Fruit fly (Drosophila melanogaster): ENCODE data around the gene Acp95EF.

Acp95EF gene

dm6 chr3R:24229870-24230422 is 1.2 kb downstream of the Acp95EF start, which contains the start of gene Spase22-23 (continued):
- TF ChIP-seq Myb (GFP tag; optimal IDR thresholded peaks at IDR 0.05), result peak; percentile 51
- TF ChIP-seq Bgb (GFP tag; IDR thresholded peaks at IDR 0.05; ENCODE audit: partially characterized antibody), result peak; percentile 94
- TF ChIP-seq Elba2 (GFP tag; optimal IDR thresholded peaks at IDR 0.05), result no peak
- TF ChIP-seq CG12744 (GFP tag; optimal IDR thresholded peaks at IDR 0.05), result no peak
- TF ChIP-seq CG15269 (tag; optimal IDR thresholded peaks at IDR 0.05), result no peak
- TF ChIP-seq CG15479 (GFP tag; optimal IDR thresholded peaks at IDR 0.05), result peak; percentile 4
- no peak for TF ChIP-seq CG7271 (tag; optimal IDR thresholded peaks at IDR 0.05)
- TF ChIP-seq MBD-R2 (GFP tag; IDR thresholded peaks at IDR 0.05), result peak; percentile 44
- no peak for TF ChIP-seq zfh2 (GFP tag; optimal IDR thresholded peaks at IDR 0.05)
- TF ChIP-seq zen (tag; optimal IDR thresholded peaks at IDR 0.05), result no peak
- TF ChIP-seq CG4707 (GFP tag; optimal IDR thresholded peaks at IDR 0.05), result no peak
- TF ChIP-seq PHDP (tag; optimal IDR thresholded peaks at IDR 0.05), result no peak
- no peak for TF ChIP-seq CG10431 (GFP tag; optimal IDR thresholded peaks at IDR 0.05)
- 0 out of 3 replicates have a peak, but pooled peaks have one; percentile 20 for TF ChIP-seq ci (GFP tag; IDR thresholded peaks at IDR 0.05)
- TF ChIP-seq sr (GFP tag; IDR thresholded peaks at IDR 0.05), result no peak
- TF ChIP-seq YL-1 (GFP tag; optimal IDR thresholded peaks at IDR 0.05), result no peak
- no peak for TF ChIP-seq CG2889 (GFP tag; IDR thresholded peaks at IDR 0.05)
- TF ChIP-seq CG3995 (GFP tag; optimal IDR thresholded peaks at IDR 0.05), result no peak
- no peak for TF ChIP-seq run (tag; optimal IDR thresholded peaks at IDR 0.05)
- no peak for TF ChIP-seq CG16779 (GFP tag; IDR thresholded peaks at IDR 0.05)
- TF ChIP-seq danr (GFP tag; IDR thresholded peaks at IDR 0.05), result no peak
- peak; percentile 20 for TF ChIP-seq pzg (GFP tag; optimal IDR thresholded peaks at IDR 0.05)
- TF ChIP-seq CG4820 (GFP tag; optimal IDR thresholded peaks at IDR 0.05), result no peak
- TF ChIP-seq seq (GFP tag; IDR thresholded peaks at IDR 0.05), result no peak
- no peak for TF ChIP-seq bigmax (GFP tag; optimal IDR thresholded peaks at IDR 0.05)
- TF ChIP-seq Ravus (GFP tag; IDR thresholded peaks at IDR 0.05), result no peak
- TF ChIP-seq CG17361 (GFP tag; IDR thresholded peaks at IDR 0.05), result no peak; the same call in 2 of the 3 replicates
- TF ChIP-seq Meics (GFP tag; optimal IDR thresholded peaks at IDR 0.05), result no peak
- no peak for TF ChIP-seq Bteb2 (GFP tag; optimal IDR thresholded peaks at IDR 0.05)
- no peak for TF ChIP-seq CG9797 (GFP tag; optimal IDR thresholded peaks at IDR 0.05)
- no peak for TF ChIP-seq fu2 (GFP tag; optimal IDR thresholded peaks at IDR 0.05)
- TF ChIP-seq twi (tag; optimal IDR thresholded peaks at IDR 0.05), result no peak
- TF ChIP-seq tna (GFP tag; IDR thresholded peaks at IDR 0.05; ENCODE audit: partially characterized antibody), result peak; percentile 87
- TF ChIP-seq Eip74EF (GFP tag; optimal IDR thresholded peaks at IDR 0.05), result no peak
- no peak for TF ChIP-seq Atf3 (GFP tag; optimal IDR thresholded peaks at IDR 0.05)
- peak; percentile 93 for TF ChIP-seq CG7963 (GFP tag; IDR thresholded peaks at IDR 0.05; ENCODE audit: partially characterized antibody)
- no peak for TF ChIP-seq fd96Cb (tag; optimal IDR thresholded peaks at IDR 0.05)
- no peak for TF ChIP-seq CG8290 (GFP tag; optimal IDR thresholded peaks at IDR 0.05)
- TF ChIP-seq CG8290 (tag; optimal IDR thresholded peaks at IDR 0.05), result peak in 1 of 2 experiments; percentile 54
- no peak for TF ChIP-seq bcd (GFP tag; optimal IDR thresholded peaks at IDR 0.05)
- no peak for TF ChIP-seq CG7786 (GFP tag; optimal IDR thresholded peaks at IDR 0.05)
- TF ChIP-seq CG15073 (GFP tag; optimal IDR thresholded peaks at IDR 0.05), result peak; percentile 10
- TF ChIP-seq CG11398 (GFP tag; optimal IDR thresholded peaks at IDR 0.05), result no peak
- no peak for TF ChIP-seq fd64A (GFP tag; optimal IDR thresholded peaks at IDR 0.05)
- TF ChIP-seq CG4730 (GFP tag; IDR thresholded peaks at IDR 0.05), result no peak
- no peak for TF ChIP-seq crc (GFP tag; optimal IDR thresholded peaks at IDR 0.05)
- no peak for TF ChIP-seq GATAe (GFP tag; conservative IDR thresholded peaks at IDR 0.05)
- TF ChIP-seq CG18764 (GFP tag; optimal IDR thresholded peaks at IDR 0.05), result no peak
- TF ChIP-seq ind (GFP tag; optimal IDR thresholded peaks at IDR 0.05), result no peak
- no peak for TF ChIP-seq CG6689 (GFP tag; IDR thresholded peaks at IDR 0.05)
- no peak for TF ChIP-seq NK7.1 (GFP tag; optimal IDR thresholded peaks at IDR 0.05)
- TF ChIP-seq Dp (GFP tag; optimal IDR thresholded peaks at IDR 0.05), result no peak

Measured in whole organism, embryonic.